Worm (Caenorhabditis elegans) whole organism, young adult: Measurements from ENCODE around the gene aman-1.

ENCODE experiments used
- B0035.1 ChIP-seq: sonication (generic microtip); optimal IDR thresholded peaks from 2 replicates; lab custom pipeline; 2016; ENCODE audit warnings: missing genetic modification characterization, mild to moderate bottlenecking, missing compliant biosample characterization, missing genotype, missing genetic modification reagents
- B0261.1 ChIP-seq: sonication (generic microtip); optimal IDR thresholded peaks from 2 replicates; lab custom pipeline; 2016; ENCODE audit warnings: mild to moderate bottlenecking, missing genetic modification characterization, moderate library complexity, missing compliant biosample characterization
- D2030.7 ChIP-seq: fragments of 200-800 bp; sonication (Bioruptor generic); IDR thresholded peaks from 2 replicates; pipeline ENCODE4 v1.3.6; 2022; ENCODE audit warnings: missing genetic modification reagents, missing genetic modification characterization, missing compliant biosample characterization
- F23B12.7 ChIP-seq: sonication (generic microtip); optimal IDR thresholded peaks from 2 replicates; lab custom pipeline; 2017; ENCODE audit warnings: missing genetic modification characterization, mild to moderate bottlenecking, missing compliant biosample characterization, antibody characterized with exemption, moderate library complexity; ENCODE audit not compliant: insufficient read depth
- F52B5.7 ChIP-seq: sonication (generic microtip); optimal IDR thresholded peaks from 2 replicates; lab custom pipeline; 2016; ENCODE audit warnings: mild to moderate bottlenecking, missing genetic modification characterization, missing compliant biosample characterization
- F57A8.1 ChIP-seq: fragments of 200-800 bp; sonication (Bioruptor generic); optimal IDR thresholded peaks from 2 replicates; lab custom pipeline; 2018; ENCODE audit warnings: mild to moderate bottlenecking, missing genetic modification characterization, moderate library complexity, missing compliant biosample characterization
- F57C9.4 ChIP-seq: sonication (generic microtip); optimal IDR thresholded peaks from 2 replicates; lab custom pipeline; 2017; ENCODE audit warnings: mild to moderate bottlenecking, missing genetic modification characterization, missing compliant biosample characterization
- T07F8.4 ChIP-seq: sonication (generic microtip); optimal IDR thresholded peaks from 2 replicates; lab custom pipeline; 2016; ENCODE audit warnings: mild to moderate bottlenecking, missing genetic modification characterization, moderate library complexity, missing compliant biosample characterization
- Y53F4B.3 ChIP-seq: fragments of 200-800 bp; sonication (Bioruptor generic); IDR thresholded peaks from 2 replicates; pipeline ENCODE4 v1.3.6; 2022; ENCODE audit warnings: missing genetic modification reagents, missing genetic modification characterization, missing compliant biosample characterization
- Y67H2A.10 ChIP-seq: fragments of 200-800 bp; sonication (Bioruptor generic); conservative IDR thresholded peaks from 2 replicates; pipeline ENCODE4 v1.3.6; 2022; ENCODE audit warnings: missing genetic modification reagents, missing genetic modification characterization, missing compliant biosample characterization
- Y79H2A.3 ChIP-seq: fragments of 200-800 bp; sonication (Bioruptor generic); conservative IDR thresholded peaks from 2 replicates; pipeline ENCODE4 v1.3.6; 2022; ENCODE audit warnings: missing genetic modification reagents, missing genetic modification characterization, missing compliant biosample characterization
- Y95B8A.8 ChIP-seq: fragments of 200-800 bp; sonication (Bioruptor generic); IDR thresholded peaks from 2 replicates; pipeline ENCODE4 v1.3.6; 2022; ENCODE audit warnings: missing genetic modification reagents, missing genetic modification characterization, missing compliant biosample characterization
- akir-1 ChIP-seq: fragments of 200-800 bp; sonication (Bioruptor generic); optimal IDR thresholded peaks from 2 replicates; lab custom pipeline; 2018; ENCODE audit warnings: mild to moderate bottlenecking, missing genetic modification characterization, moderate library complexity, missing compliant biosample characterization
- ama-1 ChIP-seq, 3 experiments: fragments of 150-350 bp in 1 of 3; sonication (generic microtip) in 2 of 3; optimal IDR thresholded peaks; 2 replicates each; lab custom pipeline; 2014 to 2018; ENCODE audit warnings: missing biosample characterization in 2 of 3, missing genetic modification characterization in 2 of 3, missing genetic modification reagents in 2 of 3
- aptf-2 ChIP-seq: fragments of 200-800 bp; sonication (Bioruptor generic); conservative IDR thresholded peaks from 2 replicates; pipeline ENCODE4 v1.3.6; 2022; ENCODE audit warnings: missing genetic modification reagents, missing genetic modification characterization, missing compliant biosample characterization
- aptf-3 ChIP-seq: fragments of 200-800 bp; sonication (Bioruptor generic); IDR thresholded peaks from 2 replicates; pipeline ENCODE4 v1.3.6; 2022; ENCODE audit warnings: missing genetic modification characterization, missing compliant biosample characterization
- atf-7 ChIP-seq: sonication (generic microtip); optimal IDR thresholded peaks from 2 replicates; lab custom pipeline; 2017; ENCODE audit warnings: mild to moderate bottlenecking, missing genetic modification characterization, missing compliant biosample characterization
- attf-5 ChIP-seq: fragments of 200-800 bp; sonication (Bioruptor generic); optimal IDR thresholded peaks from 2 replicates; lab custom pipeline; 2018; ENCODE audit warnings: mild to moderate bottlenecking, missing genetic modification characterization, missing compliant biosample characterization
- bed-2 ChIP-seq: fragments of 200-800 bp; sonication (Bioruptor generic); IDR thresholded peaks from 2 replicates; pipeline ENCODE4 v1.3.6; 2022; ENCODE audit warnings: missing genetic modification reagents, missing genetic modification characterization, missing compliant biosample characterization
- ceh-27 ChIP-seq: fragments of 200-800 bp; sonication (Bioruptor generic); optimal IDR thresholded peaks from 2 replicates; lab custom pipeline; 2018; ENCODE audit warnings: mild to moderate bottlenecking, missing genetic modification characterization, moderate library complexity, missing compliant biosample characterization
- ceh-40 ChIP-seq: fragments of 200-800 bp; sonication (Bioruptor generic); IDR thresholded peaks from 2 replicates; pipeline ENCODE4 v1.3.6; 2022; ENCODE audit warnings: missing genetic modification characterization, missing compliant biosample characterization
- ceh-58 ChIP-seq: fragments of 200-800 bp; sonication (Bioruptor generic); IDR thresholded peaks from 2 replicates; pipeline ENCODE4 v1.3.6; 2022; ENCODE audit warnings: missing genetic modification characterization, missing compliant biosample characterization
- ceh-91 ChIP-seq: fragments of 200-800 bp; sonication (Bioruptor generic); IDR thresholded peaks from 2 replicates; pipeline ENCODE4 v1.3.6; 2022; ENCODE audit warnings: missing genetic modification reagents, missing genetic modification characterization, missing compliant biosample characterization
- die-1 ChIP-seq: sonication (generic microtip); optimal IDR thresholded peaks from 2 replicates; lab custom pipeline; 2016; ENCODE audit warnings: missing genotype, mild to moderate bottlenecking, missing genetic modification characterization, missing compliant biosample characterization
- dpff-1 ChIP-seq: sonication (generic microtip); optimal IDR thresholded peaks from 2 replicates; lab custom pipeline; 2017; ENCODE audit warnings: mild to moderate bottlenecking, missing genetic modification characterization, missing compliant biosample characterization
- ets-4 ChIP-seq: fragments of 200-800 bp; sonication (Bioruptor generic); optimal IDR thresholded peaks from 2 replicates; lab custom pipeline; 2018; ENCODE audit warnings: mild to moderate bottlenecking, missing genetic modification characterization, missing compliant biosample characterization
- gei-17 ChIP-seq: fragments of 200-800 bp; sonication (Bioruptor generic); optimal IDR thresholded peaks from 2 replicates; lab custom pipeline; 2018; ENCODE audit warnings: mild to moderate bottlenecking, missing genetic modification characterization, missing compliant biosample characterization
- hlh-12 ChIP-seq: sonication (generic microtip); optimal IDR thresholded peaks from 2 replicates; lab custom pipeline; 2016; ENCODE audit warnings: missing genetic modification characterization, missing compliant biosample characterization
- hmg-1.2 ChIP-seq: fragments of 200-800 bp; sonication (Bioruptor generic); IDR thresholded peaks from 2 replicates; pipeline ENCODE4 v1.3.6; 2022; ENCODE audit warnings: missing genetic modification reagents, missing genetic modification characterization, missing compliant biosample characterization
- hrde-1 ChIP-seq: sonication (generic microtip); optimal IDR thresholded peaks from 2 replicates; lab custom pipeline; 2016; ENCODE audit warnings: missing genetic modification characterization, mild to moderate bottlenecking, missing compliant biosample characterization, moderate library complexity, missing genotype, missing genetic modification reagents, borderline replicate concordance
- hsf-1 ChIP-seq: fragments of 200-800 bp; sonication (Bioruptor generic); IDR thresholded peaks from 2 replicates; pipeline ENCODE4 v1.3.6; 2022; ENCODE audit warnings: missing genetic modification reagents, missing genetic modification characterization, missing compliant biosample characterization
- let-526 ChIP-seq: fragments of 200-800 bp; sonication (Bioruptor generic); IDR thresholded peaks from 2 replicates; pipeline ENCODE4 v1.3.6; 2022; ENCODE audit warnings: missing genetic modification reagents, missing genetic modification characterization, missing compliant biosample characterization
- lin-40 ChIP-seq: sonication (generic microtip); optimal IDR thresholded peaks from 2 replicates; lab custom pipeline; 2016; ENCODE audit warnings: missing genetic modification characterization, mild to moderate bottlenecking, missing compliant biosample characterization, missing genotype, missing genetic modification reagents
- lin-54 ChIP-seq: fragments of 200-800 bp; sonication (Bioruptor generic); optimal IDR thresholded peaks from 2 replicates; lab custom pipeline; 2018; ENCODE audit warnings: mild to moderate bottlenecking, missing genetic modification characterization, missing compliant biosample characterization
- lir-1 ChIP-seq: fragments of 200-800 bp; sonication (Bioruptor generic); conservative IDR thresholded peaks from 2 replicates; pipeline ENCODE4 v1.3.6; 2022; ENCODE audit warnings: missing genetic modification reagents, missing genetic modification characterization, missing compliant biosample characterization
- mel-28 ChIP-seq: sonication (generic microtip); optimal IDR thresholded peaks from 2 replicates; lab custom pipeline; 2016; ENCODE audit warnings: borderline replicate concordance, mild to moderate bottlenecking, missing genetic modification characterization, missing compliant biosample characterization
- rcor-1 ChIP-seq: fragments of 200-800 bp; sonication (Bioruptor generic); IDR thresholded peaks from 2 replicates; pipeline ENCODE4 v1.3.6; 2022; ENCODE audit warnings: missing genetic modification reagents, missing genetic modification characterization, missing compliant biosample characterization
- snpc-1.1 ChIP-seq: sonication (generic microtip); optimal IDR thresholded peaks from 2 replicates; lab custom pipeline; 2017; ENCODE audit warnings: missing genetic modification characterization, mild to moderate bottlenecking, missing compliant biosample characterization, antibody characterized with exemption, moderate library complexity, missing genotype, missing genetic modification reagents; ENCODE audit not compliant: insufficient read depth
- snpc-3.4 ChIP-seq: sonication (generic microtip); optimal IDR thresholded peaks from 2 replicates; lab custom pipeline; 2017; ENCODE audit warnings: missing genetic modification characterization, mild to moderate bottlenecking, missing compliant biosample characterization, antibody characterized with exemption, moderate library complexity, missing genotype, missing genetic modification reagents
- snpc-4 ChIP-seq, 5 experiments: fragments of 150-350 bp in 1 of 5; sonication (generic microtip) in 4 of 5; optimal IDR thresholded peaks; 2 replicates each; lab custom pipeline; 2014 to 2018; ENCODE audit warnings: missing genetic modification characterization in 5 of 5, missing biosample characterization in 3 of 5, antibody characterized with exemption in 2 of 5, mild to moderate bottlenecking in 2 of 5, missing compliant biosample characterization in 2 of 5, missing genotype in 2 of 5, moderate library complexity in 2 of 5, missing genetic modification reagents in 1 of 5
- somi-1 ChIP-seq: fragments of 200-800 bp; sonication (Bioruptor generic); optimal IDR thresholded peaks from 2 replicates; lab custom pipeline; 2018; ENCODE audit warnings: mild to moderate bottlenecking, missing genetic modification characterization, missing compliant biosample characterization
- tbx-9 ChIP-seq: sonication (generic microtip); optimal IDR thresholded peaks from 2 replicates; lab custom pipeline; 2016; ENCODE audit warnings: borderline replicate concordance, missing genetic modification characterization, inconsistent platforms, missing compliant biosample characterization
- tlf-1 ChIP-seq: fragments of 200-800 bp; sonication (Bioruptor generic); optimal IDR thresholded peaks from 2 replicates; lab custom pipeline; 2018; ENCODE audit warnings: mild to moderate bottlenecking, missing genetic modification characterization, missing compliant biosample characterization
- unc-130 ChIP-seq: sonication (generic microtip); optimal IDR thresholded peaks from 2 replicates; lab custom pipeline; 2016; ENCODE audit warnings: missing genetic modification reagents, missing genetic modification characterization, missing compliant biosample characterization
- xnd-1 ChIP-seq: sonication (generic microtip); optimal IDR thresholded peaks from 2 replicates; lab custom pipeline; 2016; ENCODE audit warnings: missing genotype, missing genetic modification reagents, missing genetic modification characterization, missing compliant biosample characterization
- ztf-22 ChIP-seq: fragments of 200-800 bp; sonication (Bioruptor generic); optimal IDR thresholded peaks from 2 replicates; lab custom pipeline; 2018; ENCODE audit warnings: mild to moderate bottlenecking, missing genetic modification characterization, moderate library complexity, missing compliant biosample characterization

Gene aman-1

ce11 chrX:4711698-4712329, 21.1 kb upstream of the aman-1 start, which contains the start of the genes dnj-14 and glit-1 (continued):
- TF ChIP-seq B0261.1 (tag; lab: Kevin White, UChicago) = no peak
- no peak for TF ChIP-seq unc-130
- TF ChIP-seq Y53F4B.3 (GFP tag; lab: Robert Waterston, UW) = no peak
- TF ChIP-seq rcor-1 (GFP tag; lab: Robert Waterston, UW) = peak; percentile 50
- peak; percentile 94 for TF ChIP-seq attf-5 (GFP tag; lab: Kevin White, UChicago)
- peak; percentile 36; the same call in 1 of the 2 replicates for TF ChIP-seq lir-1 (GFP tag; lab: Robert Waterston, UW)
- peak; percentile 91 for TF ChIP-seq ceh-27 (GFP tag; lab: Kevin White, UChicago)
- no peak for TF ChIP-seq snpc-4 (GFP tag; optimal IDR thresholded peaks at IDR 0.05; lab: Kevin White, UChicago)
- TF ChIP-seq snpc-4 (tag; optimal IDR thresholded peaks at IDR 0.05; lab: Kevin White, UChicago) = peak in 3 of 4 experiments; percentile 49 to 70 (median 53)
- peak; percentile 58 for TF ChIP-seq ets-4
- TF ChIP-seq die-1 (tag; lab: Kevin White, UChicago) = no peak
- TF ChIP-seq F52B5.7 (tag; lab: Kevin White, UChicago) = no peak
- no peak for TF ChIP-seq F57C9.4 (tag; lab: Kevin White, UChicago)
- TF ChIP-seq F23B12.7 (tag; lab: Kevin White, UChicago) = peak; percentile 78
- TF ChIP-seq B0035.1 (tag; lab: Kevin White, UChicago) = no peak
- TF ChIP-seq lin-54 (GFP tag; lab: Kevin White, UChicago) = peak; percentile 34
- TF ChIP-seq Y95B8A.8 = 0 out of 2 replicates have a peak, but pooled peaks have one; percentile 35
- TF ChIP-seq gei-17 = peak; percentile 46
- no peak for TF ChIP-seq akir-1 (GFP tag; lab: Kevin White, UChicago)
- TF ChIP-seq hlh-12 = no peak
- TF ChIP-seq F57A8.1 (GFP tag; lab: Kevin White, UChicago) = no peak
- TF ChIP-seq ama-1 (optimal IDR thresholded peaks at IDR 0.05; lab: Kevin White, UChicago) = no peak
- TF ChIP-seq ama-1 (GFP tag; optimal IDR thresholded peaks at IDR 0.05; lab: Kevin White, UChicago) = no peak
- TF ChIP-seq xnd-1 = no peak
- no peak for TF ChIP-seq hsf-1 (GFP tag; lab: Robert Waterston, UW)
- no peak for TF ChIP-seq D2030.7
- TF ChIP-seq dpff-1 (tag; lab: Kevin White, UChicago) = no peak
- no peak for TF ChIP-seq hrde-1 (tag; lab: Kevin White, UChicago)
- no peak for TF ChIP-seq mel-28
- TF ChIP-seq somi-1 (GFP tag; lab: Kevin White, UChicago) = peak; percentile 4
- TF ChIP-seq ztf-22 (GFP tag; lab: Kevin White, UChicago) = peak; percentile 19
- TF ChIP-seq lin-40 = peak; percentile 81
- TF ChIP-seq snpc-1.1 (tag; lab: Kevin White, UChicago) = no peak
- TF ChIP-seq ceh-58 (GFP tag; lab: Robert Waterston, UW) = no peak
- peak; percentile 12; the same call in 1 of the 2 replicates for TF ChIP-seq bed-2 (GFP tag; lab: Robert Waterston, UW)
- TF ChIP-seq atf-7 = peak; percentile 58
- TF ChIP-seq snpc-3.4 (tag; lab: Kevin White, UChicago) = no peak
- no peak for TF ChIP-seq T07F8.4 (tag; lab: Kevin White, UChicago)
- TF ChIP-seq ceh-40 = no peak
- no peak for TF ChIP-seq tbx-9 (tag; lab: Kevin White, UChicago)
- no peak for TF ChIP-seq ceh-91
- peak; percentile 76; the same call in 1 of the 2 replicates for TF ChIP-seq let-526 (GFP tag; lab: Robert Waterston, UW)
- no peak for TF ChIP-seq Y79H2A.3 (GFP tag; lab: Robert Waterston, UW)
- TF ChIP-seq hmg-1.2 = peak; percentile 71
- no peak for TF ChIP-seq aptf-3
- no peak for TF ChIP-seq aptf-2 (GFP tag; lab: Robert Waterston, UW)
- no peak for TF ChIP-seq Y67H2A.10 (GFP tag; lab: Robert Waterston, UW)
- TF ChIP-seq tlf-1 (GFP tag; lab: Kevin White, UChicago) = peak; percentile 53
